Worm (Caenorhabditis elegans) whole organism, L4/young adult: ENCODE data around the gene C01G10.5.

Source experiments
- W03F9.2 ChIP-seq: fragments of 150-350 bp; optimal IDR thresholded peaks from 2 replicates; lab custom pipeline; 2014; ENCODE audit warnings: missing biosample characterization, missing genetic modification characterization
- him-1 ChIP-seq: sonication (generic microtip); optimal IDR thresholded peaks from 2 replicates; lab custom pipeline; 2016; ENCODE audit warnings: missing genotype, missing genetic modification reagents, missing genetic modification characterization, missing compliant biosample characterization

DNA sequence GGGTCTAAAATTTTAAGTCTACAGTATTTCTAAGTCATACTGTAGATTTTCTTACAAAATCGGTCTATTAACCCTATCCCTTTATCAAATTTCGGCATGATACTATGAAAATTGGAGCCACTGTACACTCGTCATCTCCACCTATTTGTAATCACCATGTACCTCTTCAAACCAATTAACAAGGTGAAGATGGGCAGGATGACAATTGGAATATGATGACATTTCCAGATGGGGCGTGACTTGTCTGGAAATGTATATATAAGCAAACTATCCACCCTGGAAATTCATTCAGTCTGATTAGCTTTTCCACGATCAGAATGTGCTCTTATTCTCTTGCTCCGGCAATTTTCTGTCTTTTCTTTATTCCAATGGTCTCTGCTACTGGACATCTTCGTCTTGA lies 19.9 kb upstream of the C01G10.5 start, which contains the start of gene Y75B12A.2:
- TF ChIP-seq him-1, result no peak
- no peak for TF ChIP-seq W03F9.2
